Fruit fly (Drosophila melanogaster): ENCODE measurements around the gene Hmgcl.

Gene Hmgcl

dm6 chr2L:6960165-6960564 lies at the start of gene Hmgcl, which contains the start of gene Atac1:
Gene Hmgcl, plus strand, starts transcription at chr2L:6960377.
Gene Atac1, minus strand, starts transcription at chr2L:6960328.
- TF ChIP-seq Hnf4 (GFP tag; optimal IDR thresholded peaks at IDR 0.05), result no peak
- no peak for TF ChIP-seq HLH106 (tag; optimal IDR thresholded peaks at IDR 0.05)

- no peak for TF ChIP-seq jim (GFP tag; optimal IDR thresholded peaks at IDR 0.05)
Observed at dm6 chr2L:6913964-6914363, 46.2 kb upstream of the Hmgcl start, which contains the start of gene Wee1. Gene Wee1, minus strand, starts transcription at chr2L:6914138.

dm6 chr2L:6916345-6916744 lies 43.8 kb upstream of the Hmgcl start, which contains the start of gene CG32829:
Gene CG32829, minus strand, starts transcription at chr2L:6916445.
- TF ChIP-seq pan (optimal IDR thresholded peaks at IDR 0.05) (no peak), Mio (GFP tag; optimal IDR thresholded peaks at IDR 0.05) (no peak), dl (GFP tag; optimal IDR thresholded peaks at IDR 0.05; ENCODE audit: insufficient read depth in 1 of 2, partially characterized antibody in 2 of 2) (no peak), GATAd (GFP tag; optimal IDR thresholded peaks at IDR 0.05) (no peak), tai (GFP tag; optimal IDR thresholded peaks at IDR 0.05) (no peak), brk (GFP tag; optimal IDR thresholded peaks at IDR 0.05) (no peak), CrebA (GFP tag; optimal IDR thresholded peaks at IDR 0.05; ENCODE audit: borderline replicate concordance) (no peak)

- TF ChIP-seq br (GFP tag; optimal IDR thresholded peaks at IDR 0.05) (no peak), Abd-B (GFP tag; optimal IDR thresholded peaks at IDR 0.05) (no peak), Myc (optimal IDR thresholded peaks at IDR 0.05) (peak; percentile 60), Hr78 (GFP tag; optimal IDR thresholded peaks at IDR 0.05) (no peak), OdsH (GFP tag; optimal IDR thresholded peaks at IDR 0.05) (peak; percentile 51), psq (GFP tag; optimal IDR thresholded peaks at IDR 0.05) (peak; percentile 69), woc (GFP tag; optimal IDR thresholded peaks at IDR 0.05) (peak; percentile 55), CG9705 (GFP tag; optimal IDR thresholded peaks at IDR 0.05) (peak; percentile 28), pan (optimal IDR thresholded peaks at IDR 0.05) (peak; percentile 87), Sp1 (GFP tag; optimal IDR thresholded peaks at IDR 0.05) (peak; percentile 80), HLH106 (tag; optimal IDR thresholded peaks at IDR 0.05) (peak; percentile 82), Rel (GFP tag; optimal IDR thresholded peaks at IDR 0.05) (no peak), Rel (tag; optimal IDR thresholded peaks at IDR 0.05) (peak; percentile 24), brk (GFP tag; optimal IDR thresholded peaks at IDR 0.05) (no peak)
Observed at dm6 chr2L:6918517-6919202, 41.5 kb upstream of the Hmgcl start, which contains the start of gene nop5. Gene nop5, minus strand, starts transcription at chr2L:6918743.

dm6 chr2L:6919203-6919849 lies 40.9 kb upstream of the Hmgcl start:
- TF ChIP-seq rgr (GFP tag; optimal IDR thresholded peaks at IDR 0.05), result no peak
- TF ChIP-seq Sp1 (GFP tag; optimal IDR thresholded peaks at IDR 0.05), result no peak
- no peak for TF ChIP-seq dmrt93B (GFP tag; optimal IDR thresholded peaks at IDR 0.05)
- TF ChIP-seq Mio (GFP tag; optimal IDR thresholded peaks at IDR 0.05), result no peak
- TF ChIP-seq OdsH (GFP tag; optimal IDR thresholded peaks at IDR 0.05), result peak; percentile 4
- TF ChIP-seq Dfd (GFP tag; optimal IDR thresholded peaks at IDR 0.05), result no peak
- TF ChIP-seq fru (GFP tag; optimal IDR thresholded peaks at IDR 0.05), result no peak
- no peak for TF ChIP-seq pan (optimal IDR thresholded peaks at IDR 0.05)
- peak; percentile 11 for TF ChIP-seq Myc (optimal IDR thresholded peaks at IDR 0.05)
- no peak for TF ChIP-seq GATAd (GFP tag; optimal IDR thresholded peaks at IDR 0.05)
- no peak for TF ChIP-seq Dif (GFP tag; optimal IDR thresholded peaks at IDR 0.05; ENCODE audit: partially characterized antibody)
- peak; percentile 72 for TF ChIP-seq woc (GFP tag; optimal IDR thresholded peaks at IDR 0.05)
- TF ChIP-seq sage (GFP tag; optimal IDR thresholded peaks at IDR 0.05), result no peak
- TF ChIP-seq jim (GFP tag; optimal IDR thresholded peaks at IDR 0.05), result no peak
- TF ChIP-seq Rel (GFP tag; optimal IDR thresholded peaks at IDR 0.05), result no peak
- TF ChIP-seq Rel (tag; optimal IDR thresholded peaks at IDR 0.05), result no peak

All from whole organism, wandering third instar larva.